Fruit fly (Drosophila melanogaster): ENCODE data around the gene FER.

Gene FER

DNA sequence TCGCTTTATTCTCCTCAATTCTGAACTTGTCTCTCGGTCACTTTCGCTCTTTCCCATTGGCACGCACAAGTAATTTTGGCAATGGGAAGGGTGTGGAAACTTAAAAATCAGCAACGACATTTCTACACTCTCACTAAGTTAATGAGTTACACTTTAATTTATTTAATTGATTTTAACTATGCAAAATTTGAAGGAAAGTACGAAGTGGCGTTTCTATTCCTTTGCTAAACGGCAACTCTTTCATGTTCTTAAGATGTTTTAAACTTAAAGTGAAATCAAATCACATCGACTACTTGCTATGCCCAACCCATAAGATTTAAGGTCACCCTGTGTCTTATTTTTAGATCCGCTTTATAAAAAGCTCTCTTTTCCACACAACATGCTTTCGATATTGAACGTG, 23.9 kb downstream of the FER start (continued):
- TF ChIP-seq Atf6 (GFP tag; IDR thresholded peaks at IDR 0.05): peak; percentile 82
- no peak for TF ChIP-seq Awh (GFP tag; IDR thresholded peaks at IDR 0.05)
- TF ChIP-seq CG13123 (GFP tag; optimal IDR thresholded peaks at IDR 0.05): no peak
- no peak for TF ChIP-seq tll (GFP tag; optimal IDR thresholded peaks at IDR 0.05)
- TF ChIP-seq Hr39 (optimal IDR thresholded peaks at IDR 0.05): no peak
- TF ChIP-seq Drgx (GFP tag; IDR thresholded peaks at IDR 0.05): peak; percentile 44; the same call in 1 of the 2 replicates
- no peak for TF ChIP-seq en (GFP tag; optimal IDR thresholded peaks at IDR 0.05)
- no peak for TF ChIP-seq ac (GFP tag; optimal IDR thresholded peaks at IDR 0.05)
- peak; percentile 48 for TF ChIP-seq CG7786 (GFP tag; optimal IDR thresholded peaks at IDR 0.05)
- peak; percentile 31 for TF ChIP-seq CG1647 (GFP tag; optimal IDR thresholded peaks at IDR 0.05)
- TF ChIP-seq Scr (GFP tag; IDR thresholded peaks at IDR 0.05; ENCODE audit: partially characterized antibody): no peak
- TF ChIP-seq sens (GFP tag): peak; percentile 81
- TF ChIP-seq ewg (GFP tag; optimal IDR thresholded peaks at IDR 0.05): no peak
- no peak for TF ChIP-seq Abd-B (GFP tag; optimal IDR thresholded peaks at IDR 0.05)
- TF ChIP-seq salm (tag; optimal IDR thresholded peaks at IDR 0.05): peak; percentile 30
- no peak for TF ChIP-seq h (optimal IDR thresholded peaks at IDR 0.05)
- no peak for TF ChIP-seq sr (GFP tag; IDR thresholded peaks at IDR 0.05)
- no peak for TF ChIP-seq CG14860 (GFP tag; IDR thresholded peaks at IDR 0.05; ENCODE audit: partially characterized antibody)
- peak; percentile 44 for TF ChIP-seq phol (tag; optimal IDR thresholded peaks at IDR 0.05)
- TF ChIP-seq unpg (GFP tag; optimal IDR thresholded peaks at IDR 0.05): peak; percentile 65
- TF ChIP-seq Dip3 (GFP tag; optimal IDR thresholded peaks at IDR 0.05): peak; percentile 52
- TF ChIP-seq CG7271 (tag; optimal IDR thresholded peaks at IDR 0.05): no peak
- TF ChIP-seq BEAF-32 (GFP tag; optimal IDR thresholded peaks at IDR 0.05): no peak
- peak; percentile 8 for TF ChIP-seq CG13775 (GFP tag; optimal IDR thresholded peaks at IDR 0.05)
- no peak for TF ChIP-seq CG12236 (GFP tag; optimal IDR thresholded peaks at IDR 0.05)
- no peak for TF ChIP-seq Usf (GFP tag; optimal IDR thresholded peaks at IDR 0.05)
- no peak for TF ChIP-seq kay (GFP tag; optimal IDR thresholded peaks at IDR 0.05)
- peak; percentile 59 for TF ChIP-seq CG9817 (tag; optimal IDR thresholded peaks at IDR 0.05)
- no peak for TF ChIP-seq CHES-1-like (GFP tag; optimal IDR thresholded peaks at IDR 0.05)
- TF ChIP-seq trem (tag; optimal IDR thresholded peaks at IDR 0.05): no peak
- TF ChIP-seq sqz (GFP tag; optimal IDR thresholded peaks at IDR 0.05): no peak
- TF ChIP-seq CG9437 (GFP tag; optimal IDR thresholded peaks at IDR 0.05): peak; percentile 11
- no peak for TF ChIP-seq sima (GFP tag; optimal IDR thresholded peaks at IDR 0.05)
- TF ChIP-seq dpn (GFP tag; optimal IDR thresholded peaks at IDR 0.05): peak; percentile 53 to 64
- no peak for TF ChIP-seq inv (GFP tag; IDR thresholded peaks at IDR 0.05; ENCODE audit: partially characterized antibody)
- TF ChIP-seq Bteb2 (GFP tag; optimal IDR thresholded peaks at IDR 0.05): peak; percentile 61
- no peak for TF ChIP-seq Elba2 (GFP tag; optimal IDR thresholded peaks at IDR 0.05)
- TF ChIP-seq pum (GFP tag; optimal IDR thresholded peaks at IDR 0.05): peak; percentile 25
- peak; percentile 81 for TF ChIP-seq CG15269 (tag; optimal IDR thresholded peaks at IDR 0.05)
- TF ChIP-seq disco-r (GFP tag; optimal IDR thresholded peaks at IDR 0.05): no peak
- peak; percentile 52; the same call in 1 of the 2 replicates for TF ChIP-seq al (GFP tag; IDR thresholded peaks at IDR 0.05)
- TF ChIP-seq Xbp1 (GFP tag; optimal IDR thresholded peaks at IDR 0.05): peak; percentile 62
- peak; percentile 10 for TF ChIP-seq CG10654 (GFP tag; optimal IDR thresholded peaks at IDR 0.05)
- peak; percentile 33 for TF ChIP-seq Blimp-1 (GFP tag; optimal IDR thresholded peaks at IDR 0.05)
- TF ChIP-seq wek (GFP tag; optimal IDR thresholded peaks at IDR 0.05): no peak
- no peak for TF ChIP-seq hbn (GFP tag; IDR thresholded peaks at IDR 0.05; ENCODE audit: partially characterized antibody)
- 0 out of 3 replicates have a peak, but pooled peaks have one; percentile 44 for TF ChIP-seq CG34422 (GFP tag; IDR thresholded peaks at IDR 0.05)
- no peak for TF ChIP-seq CG4328 (GFP tag; optimal IDR thresholded peaks at IDR 0.05)
- TF ChIP-seq jigr1 (GFP tag; IDR thresholded peaks at IDR 0.05): no peak
- peak; percentile 74 for TF ChIP-seq grau (tag; optimal IDR thresholded peaks at IDR 0.05)
- no peak for TF ChIP-seq CG15073 (GFP tag; optimal IDR thresholded peaks at IDR 0.05)
- TF ChIP-seq CG1233 (GFP tag; optimal IDR thresholded peaks at IDR 0.05): peak; percentile 32

Measured in whole organism, embryonic.